Fruit fly (Drosophila melanogaster) whole organism, embryonic: ENCODE data around the gene cno.

ENCODE experiments used
- Bgb ChIP-seq: fragments of 200-800 bp; sonication (Bioruptor generic); IDR thresholded peaks from 2 replicates; pipeline ENCODE4 v1.3.6; 2022; ENCODE audit warnings: missing biosample characterization, missing genetic modification characterization; ENCODE audit not compliant: partially characterized antibody
- C15 ChIP-seq: fragments of 200-800 bp; sonication (Bioruptor generic); IDR thresholded peaks from 3 replicates; pipeline ENCODE4 v1.3.6; 2022; ENCODE audit warnings: missing biosample characterization, missing genetic modification characterization
- CG10321 ChIP-seq: fragments of 200-800 bp; sonication (Bioruptor generic); IDR thresholded peaks from 2 replicates; pipeline ENCODE4 v1.3.6; 2022; ENCODE audit warnings: missing biosample characterization, missing genetic modification characterization
- CG10979 ChIP-seq: fragments of 200-800 bp; sonication (Bioruptor generic); optimal IDR thresholded peaks from 2 replicates; lab custom pipeline; 2018; ENCODE audit warnings: missing biosample characterization, mild to moderate bottlenecking, missing genetic modification characterization, moderate library complexity
- CG11093 ChIP-seq: fragments of 200-800 bp; sonication (Bioruptor generic); IDR thresholded peaks from 3 replicates; pipeline ENCODE4 v1.3.6; 2022; ENCODE audit warnings: missing biosample characterization, missing genetic modification characterization
- CG12659 ChIP-seq: fragments of 200-800 bp; sonication (Bioruptor generic); optimal IDR thresholded peaks from 3 replicates; lab custom pipeline; 2017; ENCODE audit warnings: mild to moderate bottlenecking, missing biosample characterization, missing genetic modification reagents, missing genetic modification characterization
- CG12744 ChIP-seq: fragments of 200-800 bp; sonication (Bioruptor generic); optimal IDR thresholded peaks from 2 replicates; lab custom pipeline; 2016; ENCODE audit warnings: missing biosample characterization, missing genetic modification characterization
- CG12942 ChIP-seq: fragments of 200-800 bp; sonication (Bioruptor generic); optimal IDR thresholded peaks from 3 replicates; lab custom pipeline; 2016; ENCODE audit warnings: missing biosample characterization, missing genetic modification characterization
- CG15269 ChIP-seq: fragments of 200-800 bp; sonication (Bioruptor generic); optimal IDR thresholded peaks from 2 replicates; lab custom pipeline; 2018; ENCODE audit warnings: missing biosample characterization, mild to moderate bottlenecking, missing genetic modification characterization, moderate library complexity
- CG1603 ChIP-seq: fragments of 200-800 bp; sonication (Bioruptor generic); optimal IDR thresholded peaks from 2 replicates; lab custom pipeline; 2019; ENCODE audit warnings: missing biosample characterization, mild to moderate bottlenecking, missing genetic modification characterization, moderate library complexity
- CG18764 ChIP-seq: fragments of 200-800 bp; sonication (Bioruptor generic); optimal IDR thresholded peaks from 3 replicates; lab custom pipeline; 2016; ENCODE audit warnings: missing biosample characterization, missing genetic modification characterization
- CG2712 ChIP-seq: fragments of 200-800 bp; optimal IDR thresholded peaks from 3 replicates; lab custom pipeline; 2019; ENCODE audit warnings: missing biosample characterization, mild to moderate bottlenecking, missing genetic modification characterization, moderate library complexity
- CG3847 ChIP-seq: fragments of 200-800 bp; sonication (Bioruptor generic); IDR thresholded peaks from 2 replicates; pipeline ENCODE4 v1.3.6; 2022; ENCODE audit warnings: missing biosample characterization, missing genetic modification characterization
- CG4360 ChIP-seq: fragments of 200-800 bp; sonication (Bioruptor generic); IDR thresholded peaks from 2 replicates; pipeline ENCODE4 v1.3.6; 2022; ENCODE audit warnings: missing biosample characterization, missing genetic modification characterization
- CG4820 ChIP-seq: fragments of 200-800 bp; sonication (Bioruptor generic); optimal IDR thresholded peaks from 3 replicates; lab custom pipeline; 2016; ENCODE audit warnings: missing biosample characterization, missing genetic modification characterization
- CG5953 ChIP-seq: fragments of 200-800 bp; sonication (Bioruptor generic); IDR thresholded peaks from 2 replicates; pipeline ENCODE4 v1.3.6; 2022; ENCODE audit warnings: missing biosample characterization, missing genetic modification characterization
- CG6854 ChIP-seq: fragments of 200-800 bp; sonication (Bioruptor generic); optimal IDR thresholded peaks from 3 replicates; lab custom pipeline; 2017; ENCODE audit warnings: missing biosample characterization, mild to moderate bottlenecking, missing genetic modification characterization
- CG9797 ChIP-seq: fragments of 200-800 bp; sonication (Bioruptor generic); optimal IDR thresholded peaks from 3 replicates; lab custom pipeline; 2018; ENCODE audit warnings: missing biosample characterization, mild to moderate bottlenecking, missing genetic modification characterization
- CG9932 ChIP-seq: fragments of 200-800 bp; sonication (Bioruptor generic); IDR thresholded peaks from 2 replicates; pipeline ENCODE4 v1.3.6; 2022; ENCODE audit warnings: missing biosample characterization, missing genetic modification characterization
- CkIIα-i1 ChIP-seq: fragments of 200-800 bp; sonication (Bioruptor generic); IDR thresholded peaks from 2 replicates; pipeline ENCODE4 v1.3.6; 2022; ENCODE audit warnings: missing biosample characterization, missing genetic modification characterization
- D19A ChIP-seq: fragments of 200-800 bp; optimal IDR thresholded peaks from 3 replicates; lab custom pipeline; 2019; ENCODE audit warnings: missing biosample characterization, mild to moderate bottlenecking, missing genetic modification characterization, moderate library complexity
- Doc3 ChIP-seq: fragments of 200-800 bp; sonication (Bioruptor generic); IDR thresholded peaks from 3 replicates; pipeline ENCODE4 v1.3.6; 2022; ENCODE audit warnings: missing biosample characterization, missing genetic modification characterization; ENCODE audit not compliant: partially characterized antibody
- Dp ChIP-seq: fragments of 200-800 bp; sonication (Bioruptor generic); optimal IDR thresholded peaks from 2 replicates; lab custom pipeline; 2018; ENCODE audit warnings: missing biosample characterization, mild to moderate bottlenecking, missing genetic modification characterization, moderate library complexity
- E2f2 ChIP-seq: fragments of 200-800 bp; sonication (Bioruptor generic); IDR thresholded peaks from 2 replicates; pipeline ENCODE4 v1.3.6; 2022; ENCODE audit warnings: missing biosample characterization, missing genetic modification characterization
- Hand ChIP-seq: fragments of 200-800 bp; sonication (Bioruptor generic); optimal IDR thresholded peaks from 2 replicates; lab custom pipeline; 2017; ENCODE audit warnings: mild to moderate bottlenecking, missing biosample characterization, missing genetic modification reagents, missing genetic modification characterization
- Hr39 ChIP-seq: fragments of >200 bp; optimal IDR thresholded peaks from 2 replicates; lab custom pipeline; 2017
- Hsf ChIP-seq: fragments of 200-800 bp; sonication (Bioruptor generic); optimal IDR thresholded peaks from 3 replicates; lab custom pipeline; 2016; ENCODE audit warnings: missing biosample characterization, missing genetic modification characterization
- Lim3 ChIP-seq: fragments of 200-800 bp; sonication (Bioruptor generic); IDR thresholded peaks from 2 replicates; pipeline ENCODE4 v1.3.6; 2022; ENCODE audit warnings: missing biosample characterization, missing genetic modification characterization
- MESR4 ChIP-seq: fragments of 200-800 bp; sonication (Bioruptor generic); optimal IDR thresholded peaks from 2 replicates; lab custom pipeline; 2018; ENCODE audit warnings: missing biosample characterization, mild to moderate bottlenecking, missing genetic modification characterization, moderate library complexity
- NFAT ChIP-seq: fragments of 200-800 bp; sonication (Bioruptor generic); IDR thresholded peaks from 2 replicates; pipeline ENCODE4 v1.3.6; 2022; ENCODE audit warnings: missing biosample characterization, missing genetic modification characterization
- Scr ChIP-seq: fragments of 200-800 bp; sonication (Bioruptor generic); IDR thresholded peaks from 2 replicates; pipeline ENCODE4 v1.3.6; 2022; ENCODE audit warnings: missing biosample characterization, missing genetic modification characterization; ENCODE audit not compliant: partially characterized antibody
- Ssrp ChIP-seq: fragments of 200-800 bp; sonication (Bioruptor generic); optimal IDR thresholded peaks from 2 replicates; lab custom pipeline; 2018; ENCODE audit warnings: missing biosample characterization, mild to moderate bottlenecking, missing genetic modification characterization, moderate library complexity
- chm ChIP-seq: fragments of 200-800 bp; sonication (Bioruptor generic); IDR thresholded peaks from 2 replicates; pipeline ENCODE4 v1.3.6; 2022; ENCODE audit warnings: missing biosample characterization, missing genetic modification characterization
- ewg ChIP-seq: fragments of 200-800 bp; sonication (Bioruptor generic); optimal IDR thresholded peaks from 3 replicates; lab custom pipeline; 2017; ENCODE audit warnings: mild to moderate bottlenecking, missing biosample characterization, missing genetic modification reagents, missing genetic modification characterization
- eyg ChIP-seq: fragments of 200-800 bp; sonication (Bioruptor generic); optimal IDR thresholded peaks from 3 replicates; lab custom pipeline; 2016; ENCODE audit warnings: missing biosample characterization, missing genetic modification characterization
- ftz-f1 ChIP-seq: fragments of 200-800 bp; sonication (Bioruptor generic); optimal IDR thresholded peaks from 2 replicates; lab custom pipeline; 2016; ENCODE audit warnings: missing biosample characterization, missing genetic modification characterization
- grau ChIP-seq: fragments of 200-800 bp; optimal IDR thresholded peaks from 3 replicates; lab custom pipeline; 2019; ENCODE audit warnings: missing biosample characterization, mild to moderate bottlenecking, missing genetic modification characterization, moderate library complexity
- her ChIP-seq: fragments of 200-800 bp; sonication (Bioruptor generic); optimal IDR thresholded peaks from 2 replicates; lab custom pipeline; 2016; ENCODE audit warnings: missing biosample characterization, missing genetic modification characterization
- kay ChIP-seq: fragments of 200-800 bp; sonication (Bioruptor generic); optimal IDR thresholded peaks from 2 replicates; lab custom pipeline; 2016; ENCODE audit warnings: missing biosample characterization, missing genetic modification characterization
- ken ChIP-seq: fragments of 200-800 bp; sonication (Bioruptor generic); IDR thresholded peaks from 3 replicates; pipeline ENCODE4 v1.3.6; 2022; ENCODE audit warnings: missing biosample characterization, missing genetic modification characterization
- ranshi ChIP-seq: fragments of 200-800 bp; sonication (Bioruptor generic); IDR thresholded peaks from 2 replicates; pipeline ENCODE4 v1.3.6; 2022; ENCODE audit warnings: missing biosample characterization, missing genetic modification characterization
- row ChIP-seq: fragments of 200-800 bp; sonication (Bioruptor generic); IDR thresholded peaks from 3 replicates; pipeline ENCODE4 v1.3.6; 2022; ENCODE audit warnings: missing biosample characterization, missing genetic modification characterization
- sisA ChIP-seq: fragments of 200-800 bp; sonication (Bioruptor generic); IDR thresholded peaks from 2 replicates; pipeline ENCODE4 v1.3.6; 2022; ENCODE audit warnings: missing biosample characterization, missing genetic modification characterization
- sqz ChIP-seq: fragments of 200-800 bp; sonication (Bioruptor generic); optimal IDR thresholded peaks from 3 replicates; lab custom pipeline; 2018; ENCODE audit warnings: missing biosample characterization, mild to moderate bottlenecking, missing genetic modification characterization
- tgo ChIP-seq: fragments of 200-800 bp; sonication (Bioruptor generic); IDR thresholded peaks from 3 replicates; pipeline ENCODE4 v1.3.6; 2022; ENCODE audit warnings: missing biosample characterization, missing genetic modification characterization
- twi ChIP-seq: fragments of 200-800 bp; optimal IDR thresholded peaks from 2 replicates; lab custom pipeline; 2019; ENCODE audit warnings: missing biosample characterization, mild to moderate bottlenecking, missing genetic modification characterization, moderate library complexity
- zfh1 ChIP-seq: fragments of 200-800 bp; sonication (Bioruptor generic); IDR thresholded peaks from 3 replicates; pipeline ENCODE4 v1.3.6; 2022; ENCODE audit warnings: missing biosample characterization, missing genetic modification characterization

Gene cno

dm6 chr3R:5256462-5257146 is 39.3 kb upstream of the cno start, which contains the start of the genes Enoph and Hph (continued):
- TF ChIP-seq Doc3 (GFP tag; lab: Robert Waterston, UW): peak; percentile 66
- TF ChIP-seq Lim3 (GFP tag; lab: Robert Waterston, UW): no peak
- TF ChIP-seq row (GFP tag; lab: Robert Waterston, UW): peak; percentile 80
- TF ChIP-seq Scr (GFP tag; lab: Robert Waterston, UW): peak; percentile 84
- TF ChIP-seq CG10321 (GFP tag; lab: Robert Waterston, UW): no peak
- peak; percentile 55 for TF ChIP-seq tgo (GFP tag; lab: Robert Waterston, UW)
- TF ChIP-seq zfh1 (GFP tag; lab: Robert Waterston, UW): peak; percentile 50; the same call in 2 of the 3 replicates
- TF ChIP-seq NFAT (GFP tag; lab: Robert Waterston, UW): peak; percentile 38; the same call in 1 of the 2 replicates
- peak; percentile 36 for TF ChIP-seq CG1603 (tag; lab: Kevin White, UChicago)
- peak; percentile 49; the same call in 1 of the 3 replicates for TF ChIP-seq ken (GFP tag; lab: Robert Waterston, UW)
- 0 out of 3 replicates have a peak, but pooled peaks have one; percentile 17 for TF ChIP-seq C15
- TF ChIP-seq Hand (GFP tag; lab: Kevin White, UChicago): no peak
- peak; percentile 52 for TF ChIP-seq CG10979 (tag; lab: Kevin White, UChicago)
- peak; percentile 57 for TF ChIP-seq CG12942

dm6 chr3R:5252853-5253252 is 35.6 kb upstream of the cno start, which contains the start of gene CG1113:
Gene CG1113 (plus strand): TSS chr3R:5253153.
- TF ChIP-seq ewg (GFP tag; lab: Kevin White, UChicago) (peak; percentile 19), Dp (GFP tag; lab: Kevin White, UChicago) (no peak), D19A (peak; percentile 48), Hsf (no peak), E2f2 (GFP tag; lab: Robert Waterston, UW) (no peak), Hr39 (lab: Kevin White, UChicago) (no peak)

DNA sequence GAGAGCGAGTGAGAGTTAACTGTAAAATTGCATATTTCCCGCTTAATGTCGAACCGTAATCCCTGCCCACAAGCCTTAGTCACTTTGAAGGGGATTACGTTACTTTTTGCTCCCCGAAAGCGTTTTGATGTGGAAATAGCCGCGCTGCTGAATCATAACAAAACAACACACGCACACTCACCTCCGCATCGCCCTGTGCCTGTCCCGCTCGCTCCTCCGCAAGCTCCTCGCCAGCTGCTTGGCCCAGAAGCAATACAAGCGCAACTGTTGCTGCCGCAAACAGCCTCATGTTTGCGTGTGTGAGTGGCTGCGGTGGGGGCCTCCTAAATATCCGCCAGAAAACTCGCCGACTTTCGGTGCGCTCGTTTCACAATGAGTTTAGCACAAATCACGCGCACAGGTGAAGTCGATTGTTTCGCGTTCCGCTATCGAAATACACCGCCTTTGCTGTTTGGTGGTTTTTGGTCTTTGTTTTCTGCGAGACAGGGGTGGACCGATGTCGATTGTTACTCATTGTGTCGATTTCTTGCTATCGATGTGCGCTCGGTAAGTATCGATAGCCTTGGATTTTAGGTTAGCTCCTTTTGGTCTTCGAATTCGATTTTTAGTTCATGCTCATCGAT is 34.1 kb upstream of the cno start, which contains the start of gene CtsF:
CtsF (minus strand) TSS at position 503 of the 623 bp plus-strand sequence.
- no peak for TF ChIP-seq CG18764 (GFP tag; lab: Kevin White, UChicago)
- TF ChIP-seq MESR4 (GFP tag; lab: Kevin White, UChicago): peak; percentile 90
- TF ChIP-seq chm (GFP tag; lab: Robert Waterston, UW): peak; percentile 59; the same call in 1 of the 2 replicates
- no peak for TF ChIP-seq CkIIα-i1
- no peak for TF ChIP-seq sqz (GFP tag; lab: Kevin White, UChicago)
- TF ChIP-seq CG4820 (GFP tag; lab: Kevin White, UChicago): no peak
- peak; percentile 62 for TF ChIP-seq CG9932 (GFP tag; lab: Robert Waterston, UW)
- TF ChIP-seq grau (tag; lab: Kevin White, UChicago): peak; percentile 19
- TF ChIP-seq her (GFP tag; lab: Kevin White, UChicago): peak; percentile 79
- peak; percentile 77 for TF ChIP-seq kay (GFP tag; lab: Kevin White, UChicago)
- no peak; the same call in 1 of the 2 replicates for TF ChIP-seq ranshi
- no peak for TF ChIP-seq twi (tag; lab: Kevin White, UChicago)
- TF ChIP-seq CG11093: no peak
- TF ChIP-seq CG6854 (GFP tag; lab: Kevin White, UChicago): no peak
- peak; percentile 45 for TF ChIP-seq CG4360 (GFP tag; lab: Robert Waterston, UW)
- peak; percentile 100 for TF ChIP-seq Bgb
- peak; percentile 71 for TF ChIP-seq ftz-f1
- TF ChIP-seq CG3847 (GFP tag; lab: Robert Waterston, UW): peak; percentile 34; the same call in 1 of the 2 replicates
- TF ChIP-seq CG12659 (GFP tag; lab: Kevin White, UChicago): peak; percentile 80
- TF ChIP-seq Hand (GFP tag; lab: Kevin White, UChicago): peak; percentile 48
- TF ChIP-seq eyg (GFP tag; lab: Kevin White, UChicago): no peak
- TF ChIP-seq CG2712: peak; percentile 38
- TF ChIP-seq CG12744 (GFP tag; lab: Kevin White, UChicago): no peak
- no peak for TF ChIP-seq CG5953 (GFP tag; lab: Robert Waterston, UW)
- TF ChIP-seq sisA: no peak
- no peak for TF ChIP-seq CG15269 (tag; lab: Kevin White, UChicago)
- TF ChIP-seq Ssrp (tag; lab: Kevin White, UChicago): no peak
- peak; percentile 39 for TF ChIP-seq CG9797
